Fruit fly (Drosophila melanogaster) whole organism, prepupa: ENCODE measurements around the gene Ada1-1.

Experiments
- CG4318 ChIP-seq: fragments of 200-800 bp; sonication (Bioruptor generic); optimal IDR thresholded peaks from 3 replicates; lab custom pipeline; 2017; ENCODE audit warnings: missing biosample characterization, mild to moderate bottlenecking, missing genetic modification characterization
- Ets21C ChIP-seq: fragments of 200-800 bp; sonication (Bioruptor generic); optimal IDR thresholded peaks from 3 replicates; lab custom pipeline; 2016; ENCODE audit warnings: missing biosample characterization, missing genetic modification characterization
- Sox102F ChIP-seq: fragments of 200-800 bp; sonication (Bioruptor generic); optimal IDR thresholded peaks from 2 replicates; lab custom pipeline; 2016; ENCODE audit warnings: missing biosample characterization, mild to moderate bottlenecking, missing genetic modification characterization
- cyc ChIP-seq: fragments of 200-800 bp; sonication (Bioruptor generic); optimal IDR thresholded peaks from 3 replicates; lab custom pipeline; 2016; ENCODE audit warnings: missing biosample characterization, missing genetic modification characterization
- pdm3 ChIP-seq: fragments of 200-800 bp; sonication (Bioruptor generic); optimal IDR thresholded peaks from 3 replicates; lab custom pipeline; 2016; ENCODE audit warnings: missing biosample characterization, missing genetic modification characterization
- spab ChIP-seq: fragments of 200-800 bp; sonication (Bioruptor generic); optimal IDR thresholded peaks from 2 replicates; lab custom pipeline; 2017; ENCODE audit warnings: missing biosample characterization, mild to moderate bottlenecking, missing genetic modification characterization, missing genetic modification reagents

- TF ChIP-seq cyc (GFP tag; lab: Kevin White, UChicago) (no peak), Ets21C (GFP tag; lab: Kevin White, UChicago) (no peak), CG4318 (GFP tag; lab: Kevin White, UChicago) (no peak), spab (no peak), pdm3 (GFP tag; lab: Kevin White, UChicago) (no peak), Sox102F (GFP tag; lab: Kevin White, UChicago) (no peak)
Measured at dm6 chr2L:11977721-11978120, 18.9 kb upstream of the Ada1-1 start.
